Fruit fly (Drosophila melanogaster) whole organism, wandering third instar larva: ENCODE data around the gene CG13708.

Experiments
- CG32264 ChIP-seq: fragments of 200-800 bp; sonication (Bioruptor generic); optimal IDR thresholded peaks from 2 replicates; lab custom pipeline; 2016; ENCODE audit warnings: missing biosample characterization, missing genetic modification characterization
- CG9705 ChIP-seq: fragments of 200-800 bp; sonication (Bioruptor generic); optimal IDR thresholded peaks from 2 replicates; lab custom pipeline; 2018; ENCODE audit warnings: missing biosample characterization, mild to moderate bottlenecking, missing genetic modification characterization
- CrebA ChIP-seq: fragments of 200-800 bp; sonication (Bioruptor generic); optimal IDR thresholded peaks from 2 replicates; lab custom pipeline; 2016; ENCODE audit warnings: missing biosample characterization, mild to moderate bottlenecking, missing genetic modification characterization, borderline replicate concordance
- Dfd ChIP-seq: fragments of >200 bp; optimal IDR thresholded peaks from 2 replicates; lab custom pipeline; 2017; ENCODE audit warnings: missing biosample characterization, missing genetic modification characterization
- Dif ChIP-seq: fragments of 200-275, 200-300 bp; sonication (Bioruptor generic); optimal IDR thresholded peaks from 2 replicates; lab custom pipeline; 2018; ENCODE audit warnings: missing biosample characterization, missing genetic modification characterization; ENCODE audit not compliant: partially characterized antibody
- GATAd ChIP-seq: sonication (Bioruptor generic); optimal IDR thresholded peaks from 2 replicates; lab custom pipeline; 2016; ENCODE audit warnings: missing biosample characterization, missing genetic modification characterization
- HLH106 ChIP-seq: fragments of 200-800 bp; optimal IDR thresholded peaks from 3 replicates; lab custom pipeline; 2019; ENCODE audit warnings: missing biosample characterization, mild to moderate bottlenecking, missing genetic modification characterization, moderate library complexity
- Hnf4 ChIP-seq: fragments of 200-800 bp; sonication (Bioruptor generic); optimal IDR thresholded peaks from 2 replicates; lab custom pipeline; 2016; ENCODE audit warnings: missing biosample characterization, mild to moderate bottlenecking, missing genetic modification characterization
- Hr83 ChIP-seq: fragments of 200-300 bp; sonication (Bioruptor generic); optimal IDR thresholded peaks from 2 replicates; lab custom pipeline; 2016; ENCODE audit warnings: missing biosample characterization, mild to moderate bottlenecking, missing genetic modification characterization, moderate library complexity; ENCODE audit not compliant: poor library complexity, severe bottlenecking
- Jra ChIP-seq: sonication (Bioruptor generic); optimal IDR thresholded peaks from 2 replicates; lab custom pipeline; 2016; ENCODE audit warnings: missing biosample characterization, missing genetic modification characterization
- Mio ChIP-seq: sonication (Bioruptor generic); optimal IDR thresholded peaks from 2 replicates; lab custom pipeline; 2016; ENCODE audit warnings: missing biosample characterization, missing genetic modification characterization
- Myc ChIP-seq: fragments of >200 bp; optimal IDR thresholded peaks from 2 replicates; lab custom pipeline; 2017
- N ChIP-seq: fragments of >200 bp; optimal IDR thresholded peaks from 2 replicates; lab custom pipeline; 2018; ENCODE audit warnings: missing biosample characterization, missing external identifiers, missing genetic modification characterization
- OdsH ChIP-seq: fragments of 200-800 bp; sonication (Bioruptor generic); optimal IDR thresholded peaks from 2 replicates; lab custom pipeline; 2016; ENCODE audit warnings: missing biosample characterization, mild to moderate bottlenecking, missing genetic modification characterization
- Rel ChIP-seq, 2 experiments: fragments of 200-800 bp; sonication (Bioruptor generic) in 1 of 2; optimal IDR thresholded peaks; 2 replicates in 1 of 2; 3 replicates in 1 of 2; lab custom pipeline; 2016 to 2019; ENCODE audit warnings: mild to moderate bottlenecking in 2 of 2, missing biosample characterization in 2 of 2, missing genetic modification characterization in 2 of 2, moderate library complexity in 1 of 2
- Sp1 ChIP-seq: fragments of 200-800 bp; sonication (Bioruptor generic); optimal IDR thresholded peaks from 3 replicates; lab custom pipeline; 2019; ENCODE audit warnings: missing biosample characterization, mild to moderate bottlenecking, missing genetic modification characterization, moderate library complexity
- Vsx2 ChIP-seq: fragments of 200-300, 225-300 bp; sonication (Bioruptor generic); optimal IDR thresholded peaks from 2 replicates; lab custom pipeline; 2018; ENCODE audit warnings: missing biosample characterization, missing genetic modification characterization; ENCODE audit not compliant: partially characterized antibody
- br ChIP-seq: fragments of 200-800 bp; sonication (Bioruptor generic); optimal IDR thresholded peaks from 2 replicates; lab custom pipeline; 2016; ENCODE audit warnings: missing biosample characterization, missing genetic modification characterization
- brk ChIP-seq: fragments of 200-800 bp; sonication (Bioruptor generic); optimal IDR thresholded peaks from 2 replicates; lab custom pipeline; 2016; ENCODE audit warnings: missing biosample characterization, mild to moderate bottlenecking, missing genetic modification characterization
- dl ChIP-seq, 2 experiments: fragments of 175-275, 200-275 bp in 1 of 2; fragments of 200-275 bp in 1 of 2; sonication (Bioruptor generic); optimal IDR thresholded peaks; lab custom pipeline; 2018; ENCODE audit warnings: mild to moderate bottlenecking in 2 of 2, missing biosample characterization in 2 of 2, missing genetic modification characterization in 2 of 2, moderate library complexity in 2 of 2; ENCODE audit not compliant: partially characterized antibody in 2 of 2, insufficient read depth in 1 of 2
- dmrt93B ChIP-seq: fragments of 200-800 bp; sonication (Bioruptor generic); optimal IDR thresholded peaks from 2 replicates; lab custom pipeline; 2018; ENCODE audit warnings: missing biosample characterization, mild to moderate bottlenecking, missing genetic modification characterization
- dsf ChIP-seq: sonication (Bioruptor generic); optimal IDR thresholded peaks from 2 replicates; lab custom pipeline; 2016; ENCODE audit warnings: missing biosample characterization, missing genetic modification characterization, borderline replicate concordance
- ey ChIP-seq: fragments of 200-800 bp; sonication (Bioruptor generic); optimal IDR thresholded peaks from 2 replicates; lab custom pipeline; 2016; ENCODE audit warnings: missing biosample characterization, missing genetic modification characterization
- fru ChIP-seq: fragments of 200-800 bp; sonication (Bioruptor generic); optimal IDR thresholded peaks from 3 replicates; lab custom pipeline; 2016; ENCODE audit warnings: missing biosample characterization, mild to moderate bottlenecking, missing genetic modification characterization
- h ChIP-seq: fragments of 200-800 bp; sonication (Bioruptor generic); optimal IDR thresholded peaks from 3 replicates; lab custom pipeline; 2016; ENCODE audit warnings: missing biosample characterization, mild to moderate bottlenecking, missing genetic modification characterization
- lola ChIP-seq: fragments of >200 bp; optimal IDR thresholded peaks from 2 replicates; lab custom pipeline; 2017; ENCODE audit warnings: missing biosample characterization, missing genetic modification characterization
- pan ChIP-seq: fragments of >200 bp; optimal IDR thresholded peaks from 2 replicates; lab custom pipeline; 2017
- psq ChIP-seq: fragments of 200-800 bp; sonication (Bioruptor generic); optimal IDR thresholded peaks from 3 replicates; lab custom pipeline; 2017; ENCODE audit warnings: missing biosample characterization, mild to moderate bottlenecking, missing genetic modification characterization, moderate library complexity
- sage ChIP-seq: fragments of 200-800 bp; sonication (Bioruptor generic); optimal IDR thresholded peaks from 2 replicates; lab custom pipeline; 2016; ENCODE audit warnings: missing biosample characterization, mild to moderate bottlenecking, missing genetic modification characterization
- sv ChIP-seq: fragments of 200-800 bp; sonication (Bioruptor generic); optimal IDR thresholded peaks from 3 replicates; lab custom pipeline; 2016; ENCODE audit warnings: missing biosample characterization, missing genetic modification characterization
- tai ChIP-seq: sonication (Bioruptor generic); optimal IDR thresholded peaks from 2 replicates; lab custom pipeline; 2016; ENCODE audit warnings: missing biosample characterization, missing genetic modification characterization
- usp ChIP-seq: fragments of >200 bp; optimal IDR thresholded peaks from 2 replicates; lab custom pipeline; 2017; ENCODE audit warnings: missing biosample characterization, missing genetic modification characterization

Gene CG13708

DNA sequence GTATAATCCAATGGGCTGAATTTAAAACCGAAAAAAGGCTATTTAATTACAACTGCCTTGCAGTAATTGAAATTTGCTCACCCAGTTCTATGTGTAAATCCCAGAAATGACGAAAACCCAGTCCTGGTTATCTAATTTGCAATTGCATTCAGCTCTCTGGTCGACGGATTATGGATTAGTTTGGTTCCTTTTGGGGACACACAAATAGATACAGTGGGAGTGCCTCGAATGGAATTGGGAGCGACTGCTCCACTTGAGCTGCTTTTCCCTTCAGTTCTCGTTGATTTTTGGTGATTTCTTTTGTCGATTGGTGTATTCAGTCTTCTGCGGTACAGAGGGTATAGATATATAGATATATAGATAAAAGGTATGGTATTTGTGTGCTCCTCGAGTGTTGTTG is at the start of gene CG13708:
CG13708 (minus strand) TSS at position 101 of the 400 bp plus-strand sequence.
- TF ChIP-seq Hr83 (GFP tag; lab: Kevin White, UChicago) (no peak), CrebA (no peak), Hnf4 (GFP tag; lab: Kevin White, UChicago) (no peak), sage (GFP tag; lab: Kevin White, UChicago) (no peak), tai (GFP tag; lab: Kevin White, UChicago) (no peak), ey (GFP tag; lab: Kevin White, UChicago) (no peak), lola (no peak), brk (GFP tag; lab: Kevin White, UChicago) (no peak), Vsx2 (GFP tag; lab: Kevin White, UChicago) (no peak), Dif (GFP tag; lab: Kevin White, UChicago) (no peak), CG9705 (no peak), CG32264 (GFP tag; lab: Kevin White, UChicago) (no peak), Mio (no peak), pan (no peak), Rel (GFP tag; optimal IDR thresholded peaks at IDR 0.05; lab: Kevin White, UChicago) (no peak), Rel (tag; optimal IDR thresholded peaks at IDR 0.05; lab: Kevin White, UChicago) (no peak), dmrt93B (GFP tag; lab: Kevin White, UChicago) (no peak)

dm6 chr3L:4860969-4861368 is 27.6 kb upstream of the CG13708 start, which contains the start of gene Dnah3:
Gene Dnah3 (plus strand): TSS chr3L:4861269.
- no peak for TF ChIP-seq br (GFP tag; lab: Kevin White, UChicago)
- no peak for TF ChIP-seq GATAd (GFP tag; lab: Kevin White, UChicago)
- TF ChIP-seq N (GFP tag; lab: Kevin White, UChicago) = no peak
- TF ChIP-seq h (GFP tag; lab: Kevin White, UChicago) = no peak
- no peak for TF ChIP-seq brk (GFP tag; lab: Kevin White, UChicago)
- no peak for TF ChIP-seq Vsx2 (GFP tag; lab: Kevin White, UChicago)
- TF ChIP-seq tai (GFP tag; lab: Kevin White, UChicago) = no peak
- no peak for TF ChIP-seq psq (GFP tag; lab: Kevin White, UChicago)
- no peak for TF ChIP-seq Dif (GFP tag; lab: Kevin White, UChicago)
- no peak for TF ChIP-seq Jra (GFP tag; lab: Kevin White, UChicago)
- TF ChIP-seq OdsH (GFP tag; lab: Kevin White, UChicago) = no peak
- TF ChIP-seq dl (GFP tag; optimal IDR thresholded peaks at IDR 0.05; lab: Kevin White, UChicago; ENCODE audit: insufficient read depth in 1 of 2, partially characterized antibody in 2 of 2) = no peak
- no peak for TF ChIP-seq Hr83 (GFP tag; lab: Kevin White, UChicago)
- no peak for TF ChIP-seq sage (GFP tag; lab: Kevin White, UChicago)
- TF ChIP-seq Dfd (GFP tag; lab: Kevin White, UChicago) = no peak
- no peak for TF ChIP-seq usp (GFP tag; lab: Kevin White, UChicago)

- TF ChIP-seq Myc (lab: Kevin White, UChicago) = no peak
- no peak for TF ChIP-seq usp (GFP tag; lab: Kevin White, UChicago)
- no peak for TF ChIP-seq dmrt93B (GFP tag; lab: Kevin White, UChicago)
- no peak for TF ChIP-seq Rel (GFP tag; optimal IDR thresholded peaks at IDR 0.05; lab: Kevin White, UChicago)
- TF ChIP-seq Rel (tag; optimal IDR thresholded peaks at IDR 0.05; lab: Kevin White, UChicago) = no peak
- no peak for TF ChIP-seq Dif (GFP tag; lab: Kevin White, UChicago)
These were observed 27.0 kb upstream of the CG13708 start, which contains the start of gene CG32235 for dm6 chr3L:4860370-4860769. Gene CG32235 (minus strand): TSS chr3L:4860470.

dm6 chr3L:4855208-4855607 is 21.8 kb upstream of the CG13708 start:
- TF ChIP-seq br (GFP tag; lab: Kevin White, UChicago) (no peak), dl (GFP tag; optimal IDR thresholded peaks at IDR 0.05; lab: Kevin White, UChicago; ENCODE audit: insufficient read depth in 1 of 2, partially characterized antibody in 2 of 2) (no peak), Hnf4 (GFP tag; lab: Kevin White, UChicago) (no peak), Vsx2 (GFP tag; lab: Kevin White, UChicago) (no peak), Jra (GFP tag; lab: Kevin White, UChicago) (no peak), GATAd (GFP tag; lab: Kevin White, UChicago) (no peak), lola (no peak), h (GFP tag; lab: Kevin White, UChicago) (no peak), Sp1 (GFP tag; lab: Kevin White, UChicago) (no peak), fru (GFP tag; lab: Kevin White, UChicago) (no peak), sv (GFP tag; lab: Kevin White, UChicago) (no peak), dsf (GFP tag; lab: Kevin White, UChicago) (no peak), brk (GFP tag; lab: Kevin White, UChicago) (no peak), tai (GFP tag; lab: Kevin White, UChicago) (no peak), OdsH (GFP tag; lab: Kevin White, UChicago) (no peak), ey (GFP tag; lab: Kevin White, UChicago) (no peak), sage (GFP tag; lab: Kevin White, UChicago) (no peak), HLH106 (no peak), Hr83 (GFP tag; lab: Kevin White, UChicago) (no peak)
